Fruit fly (Drosophila melanogaster) whole organism, prepupa: ENCODE results near the gene Smyd3.
A peak's percentile ranks its signal among the peaks of the same experiment; 100 is the strongest.

Experiments
- Blimp-1 ChIP-seq: fragments of 200-800 bp; sonication (Bioruptor generic); optimal IDR thresholded peaks from 3 replicates; lab custom pipeline; 2017; ENCODE audit warnings: missing biosample characterization, missing genetic modification characterization, mild to moderate bottlenecking, moderate library complexity, missing genetic modification reagents
- CG10631 ChIP-seq: fragments of 200-800 bp; sonication (Bioruptor generic); optimal IDR thresholded peaks from 2 replicates; lab custom pipeline; 2016; ENCODE audit warnings: missing biosample characterization, missing genetic modification characterization
- CG10669 ChIP-seq: fragments of 200-800 bp; sonication (Bioruptor generic); optimal IDR thresholded peaks from 3 replicates; lab custom pipeline; 2018; ENCODE audit warnings: missing biosample characterization, mild to moderate bottlenecking, missing genetic modification characterization, moderate library complexity
- CG11762 ChIP-seq: fragments of 200-800 bp; sonication (Bioruptor generic); optimal IDR thresholded peaks from 3 replicates; lab custom pipeline; 2016; ENCODE audit warnings: missing biosample characterization, missing genetic modification characterization; ENCODE audit not compliant: insufficient read depth
- CG11902 ChIP-seq: fragments of 200-800 bp; sonication (Bioruptor generic); optimal IDR thresholded peaks from 3 replicates; lab custom pipeline; 2016; ENCODE audit warnings: missing biosample characterization, missing genetic modification characterization
- CG1621 ChIP-seq: fragments of 200-800 bp; sonication (Bioruptor generic); optimal IDR thresholded peaks from 3 replicates; lab custom pipeline; 2018; ENCODE audit warnings: missing biosample characterization, mild to moderate bottlenecking, missing genetic modification characterization
- CG16779 ChIP-seq: fragments of 200-800 bp; sonication (Bioruptor generic); optimal IDR thresholded peaks from 3 replicates; lab custom pipeline; 2017; ENCODE audit warnings: missing biosample characterization, mild to moderate bottlenecking, missing genetic modification characterization
- CG3032 ChIP-seq: fragments of 200-800 bp; optimal IDR thresholded peaks from 2 replicates; lab custom pipeline; 2019; ENCODE audit warnings: missing biosample characterization, mild to moderate bottlenecking, missing genetic modification characterization, moderate library complexity
- CG31627 ChIP-seq: fragments of 200-800 bp; sonication (Bioruptor generic); optimal IDR thresholded peaks from 3 replicates; lab custom pipeline; 2016; ENCODE audit warnings: missing biosample characterization, missing genetic modification characterization
- CG32006 ChIP-seq: fragments of 200-800 bp; sonication (Bioruptor generic); optimal IDR thresholded peaks from 3 replicates; lab custom pipeline; 2017; ENCODE audit warnings: missing biosample characterization, mild to moderate bottlenecking, missing genetic modification characterization
- CG34406 ChIP-seq: fragments of 200-800 bp; sonication (Bioruptor generic); optimal IDR thresholded peaks from 3 replicates; lab custom pipeline; 2016; ENCODE audit warnings: missing biosample characterization, missing genetic modification characterization
- CG3919 ChIP-seq: fragments of 200-800 bp; sonication (Bioruptor generic); optimal IDR thresholded peaks from 3 replicates; lab custom pipeline; 2016; ENCODE audit warnings: missing biosample characterization, missing genetic modification characterization
- CG4318 ChIP-seq: fragments of 200-800 bp; sonication (Bioruptor generic); optimal IDR thresholded peaks from 3 replicates; lab custom pipeline; 2017; ENCODE audit warnings: missing biosample characterization, mild to moderate bottlenecking, missing genetic modification characterization
- CG6163 ChIP-seq: fragments of 200-800 bp; sonication (Bioruptor generic); IDR thresholded peaks from 3 replicates; pipeline ENCODE4 v1.3.6; 2022; ENCODE audit warnings: missing biosample characterization, missing genetic modification characterization
- CG6276 ChIP-seq: fragments of 200-800 bp; sonication (Bioruptor generic); optimal IDR thresholded peaks from 2 replicates; lab custom pipeline; 2017; ENCODE audit warnings: missing biosample characterization, mild to moderate bottlenecking, missing genetic modification characterization
- CG6808 ChIP-seq: fragments of 200-800 bp; sonication (Bioruptor generic); optimal IDR thresholded peaks from 3 replicates; lab custom pipeline; 2017; ENCODE audit warnings: missing biosample characterization, missing genetic modification characterization, mild to moderate bottlenecking, moderate library complexity, missing genetic modification reagents
- CG6854 ChIP-seq: fragments of 200-800 bp; sonication (Bioruptor generic); optimal IDR thresholded peaks from 2 replicates; lab custom pipeline; 2017; ENCODE audit warnings: missing biosample characterization, mild to moderate bottlenecking, missing genetic modification characterization
- CG7368 ChIP-seq: fragments of 200-800 bp; sonication (Bioruptor generic); optimal IDR thresholded peaks from 3 replicates; lab custom pipeline; 2016; ENCODE audit warnings: missing biosample characterization, missing genetic modification characterization
- CG8119 ChIP-seq: fragments of 200-800 bp; sonication (Bioruptor generic); IDR thresholded peaks from 3 replicates; pipeline ENCODE4 v1.3.6; 2022; ENCODE audit warnings: missing biosample characterization, missing genetic modification characterization
- CG8319 ChIP-seq: fragments of 200-800 bp; sonication (Bioruptor generic); optimal IDR thresholded peaks from 3 replicates; lab custom pipeline; 2016; ENCODE audit warnings: missing biosample characterization, missing genetic modification characterization
- CG8632 ChIP-seq: fragments of 200-800 bp; sonication (Bioruptor generic); optimal IDR thresholded peaks from 3 replicates; lab custom pipeline; 2016; ENCODE audit warnings: missing biosample characterization, missing genetic modification characterization
- CG9139 ChIP-seq: fragments of 200-800 bp; sonication (Bioruptor generic); optimal IDR thresholded peaks from 3 replicates; lab custom pipeline; 2017; ENCODE audit warnings: missing biosample characterization, mild to moderate bottlenecking, missing genetic modification characterization
- Eip78C ChIP-seq: fragments of 200-800 bp; sonication (Bioruptor generic); peaks from one replicate; lab custom pipeline; 2016; ENCODE audit warnings: missing biosample characterization, missing genetic modification characterization
- Eip93F ChIP-seq: fragments of 200-800 bp; sonication (Bioruptor generic); optimal IDR thresholded peaks from 2 replicates; lab custom pipeline; 2016; ENCODE audit warnings: missing biosample characterization, mild to moderate bottlenecking, missing genetic modification characterization
- Ets21C ChIP-seq: fragments of 200-800 bp; sonication (Bioruptor generic); optimal IDR thresholded peaks from 3 replicates; lab custom pipeline; 2016; ENCODE audit warnings: missing biosample characterization, missing genetic modification characterization
- Ets96B ChIP-seq: fragments of 200-800 bp; optimal IDR thresholded peaks from 2 replicates; lab custom pipeline; 2019; ENCODE audit warnings: missing biosample characterization, mild to moderate bottlenecking, missing genetic modification characterization, moderate library complexity
- Gug ChIP-seq: fragments of 200-800 bp; sonication (Bioruptor generic); IDR thresholded peaks from 2 replicates; pipeline ENCODE4 v1.3.6; 2022; ENCODE audit warnings: missing biosample characterization, missing genetic modification characterization
- Hr38 ChIP-seq: sonication (Bioruptor generic); optimal IDR thresholded peaks from 2 replicates; lab custom pipeline; 2016; ENCODE audit warnings: missing biosample characterization, missing genetic modification characterization
- Lpt ChIP-seq: fragments of 200-800 bp; sonication (Bioruptor generic); optimal IDR thresholded peaks from 3 replicates; lab custom pipeline; 2016; ENCODE audit warnings: missing biosample characterization, missing genetic modification characterization
- Smox ChIP-seq: fragments of 200-800 bp; sonication (Bioruptor generic); optimal IDR thresholded peaks from 3 replicates; lab custom pipeline; 2016; ENCODE audit warnings: missing biosample characterization, missing genetic modification characterization
- Sox102F ChIP-seq: fragments of 200-800 bp; sonication (Bioruptor generic); optimal IDR thresholded peaks from 2 replicates; lab custom pipeline; 2016; ENCODE audit warnings: missing biosample characterization, mild to moderate bottlenecking, missing genetic modification characterization
- Sox14 ChIP-seq: fragments of 200-800 bp; sonication (Bioruptor generic); optimal IDR thresholded peaks from 3 replicates; lab custom pipeline; 2016; ENCODE audit warnings: missing biosample characterization, missing genetic modification characterization
- acj6 ChIP-seq: fragments of 200-800 bp; sonication (Bioruptor generic); optimal IDR thresholded peaks from 3 replicates; lab custom pipeline; 2016; ENCODE audit warnings: missing biosample characterization, missing genetic modification characterization
- cyc ChIP-seq: fragments of 200-800 bp; sonication (Bioruptor generic); optimal IDR thresholded peaks from 3 replicates; lab custom pipeline; 2016; ENCODE audit warnings: missing biosample characterization, missing genetic modification characterization
- dac ChIP-seq: fragments of 200-800 bp; sonication (Bioruptor generic); optimal IDR thresholded peaks from 2 replicates; lab custom pipeline; 2017; ENCODE audit warnings: missing biosample characterization, mild to moderate bottlenecking, missing genetic modification characterization
- dsx ChIP-seq: fragments of 200-800 bp; optimal IDR thresholded peaks from 3 replicates; lab custom pipeline; 2019; ENCODE audit warnings: missing biosample characterization, mild to moderate bottlenecking, missing genetic modification characterization, moderate library complexity; ENCODE audit not compliant: poor library complexity, severe bottlenecking
- eg ChIP-seq: fragments of 200-800 bp; sonication (Bioruptor generic); IDR thresholded peaks from 3 replicates; pipeline ENCODE4 v1.3.6; 2022; ENCODE audit warnings: missing biosample characterization, missing genetic modification characterization
- esn ChIP-seq: fragments of 200-800 bp; sonication (Bioruptor generic); optimal IDR thresholded peaks from 2 replicates; lab custom pipeline; 2016; ENCODE audit warnings: missing biosample characterization, mild to moderate bottlenecking, missing genetic modification characterization, moderate library complexity
- fd85E ChIP-seq: fragments of 200-800 bp; sonication (Bioruptor generic); optimal IDR thresholded peaks from 3 replicates; lab custom pipeline; 2016; ENCODE audit warnings: missing biosample characterization, missing genetic modification characterization
- fkh ChIP-seq: fragments of 200-800 bp; sonication (Bioruptor generic); optimal IDR thresholded peaks from 3 replicates; lab custom pipeline; 2017; ENCODE audit warnings: missing biosample characterization, mild to moderate bottlenecking, missing genetic modification characterization, moderate library complexity
- net ChIP-seq: fragments of 200-800 bp; sonication (Bioruptor generic); optimal IDR thresholded peaks from 3 replicates; lab custom pipeline; 2016; ENCODE audit warnings: missing biosample characterization, missing genetic modification characterization
- pdm3 ChIP-seq: fragments of 200-800 bp; sonication (Bioruptor generic); optimal IDR thresholded peaks from 3 replicates; lab custom pipeline; 2016; ENCODE audit warnings: missing biosample characterization, missing genetic modification characterization
- salr ChIP-seq, 2 experiments: fragments of 200-800 bp; sonication (Bioruptor generic); optimal IDR thresholded peaks; 3 replicates each; lab custom pipeline; 2016 to 2018; ENCODE audit warnings: missing biosample characterization in 2 of 2, missing genetic modification characterization in 2 of 2, mild to moderate bottlenecking in 1 of 2
- spab ChIP-seq: fragments of 200-800 bp; sonication (Bioruptor generic); optimal IDR thresholded peaks from 2 replicates; lab custom pipeline; 2017; ENCODE audit warnings: missing biosample characterization, mild to moderate bottlenecking, missing genetic modification characterization, missing genetic modification reagents
- ss ChIP-seq, 2 experiments: fragments of 200-800 bp; sonication (Bioruptor generic); optimal IDR thresholded peaks; 2 replicates in 1 of 2; 3 replicates in 1 of 2; lab custom pipeline; 2017 to 2018; ENCODE audit warnings: mild to moderate bottlenecking in 2 of 2, missing biosample characterization in 2 of 2, missing genetic modification characterization in 2 of 2, moderate library complexity in 1 of 2
- svp ChIP-seq: fragments of 200-800 bp; sonication (Bioruptor generic); peaks from one replicate; lab custom pipeline; 2016; ENCODE audit warnings: missing biosample characterization, missing genetic modification characterization
- topi ChIP-seq: fragments of 200-800 bp; sonication (Bioruptor generic); optimal IDR thresholded peaks from 3 replicates; lab custom pipeline; 2016; ENCODE audit warnings: missing biosample characterization, missing genetic modification characterization
- vri ChIP-seq: fragments of 200-800 bp; sonication (Bioruptor generic); optimal IDR thresholded peaks from 3 replicates; lab custom pipeline; 2016; ENCODE audit warnings: missing biosample characterization, mild to moderate bottlenecking, missing genetic modification characterization

Smyd3 gene

dm6 chrX:2590607-2591006 is 18.1 kb downstream of the Smyd3 start:
- TF ChIP-seq fkh (GFP tag; lab: Kevin White, UChicago) (peak; percentile 59), vri (GFP tag; lab: Kevin White, UChicago) (no peak), svp (GFP tag; lab: Kevin White, UChicago) (peak; percentile 68)

- TF ChIP-seq svp (GFP tag; lab: Kevin White, UChicago) = peak; percentile 97
- peak; percentile 43 to 54 for TF ChIP-seq ss (GFP tag; optimal IDR thresholded peaks at IDR 0.05; lab: Kevin White, UChicago)
- TF ChIP-seq CG6808 = peak; percentile 41
- TF ChIP-seq dac (GFP tag; lab: Kevin White, UChicago) = peak; percentile 94
- TF ChIP-seq CG8319 = peak; percentile 93
- peak; percentile 96 for TF ChIP-seq CG32006
- TF ChIP-seq CG31627 (GFP tag; lab: Kevin White, UChicago) = peak; percentile 97
- peak; percentile 78 for TF ChIP-seq CG10669
- peak; percentile 92 for TF ChIP-seq Lpt (GFP tag; lab: Kevin White, UChicago)
- TF ChIP-seq vri (GFP tag; lab: Kevin White, UChicago) = peak; percentile 93
- peak; percentile 94 for TF ChIP-seq acj6 (GFP tag; lab: Kevin White, UChicago)
- TF ChIP-seq Sox14 (GFP tag; lab: Kevin White, UChicago) = peak; percentile 94
- peak; percentile 64 for TF ChIP-seq dsx (GFP tag; lab: Kevin White, UChicago)
- peak; percentile 31 for TF ChIP-seq CG9139 (GFP tag; lab: Kevin White, UChicago)
- peak; percentile 92 for TF ChIP-seq Eip93F
- peak; percentile 96 for TF ChIP-seq pdm3 (GFP tag; lab: Kevin White, UChicago)
- peak; percentile 81 for TF ChIP-seq CG3032 (tag; lab: Kevin White, UChicago)
- peak; percentile 89 for TF ChIP-seq CG10631 (GFP tag; lab: Kevin White, UChicago)
- peak; percentile 77 for TF ChIP-seq Hr38 (GFP tag; lab: Kevin White, UChicago)
- TF ChIP-seq CG16779 (tag; lab: Kevin White, UChicago) = peak; percentile 73
- peak; percentile 65 for TF ChIP-seq spab (GFP tag; lab: Kevin White, UChicago)
- peak; percentile 93 for TF ChIP-seq CG8119 (GFP tag; lab: Robert Waterston, UW)
- TF ChIP-seq CG7368 (GFP tag; lab: Kevin White, UChicago) = peak; percentile 95
- TF ChIP-seq eg = peak; percentile 98
- TF ChIP-seq CG11762 (GFP tag; lab: Kevin White, UChicago) = peak; percentile 88
- TF ChIP-seq CG3919 (GFP tag; lab: Kevin White, UChicago) = peak; percentile 95
- TF ChIP-seq esn (GFP tag; lab: Kevin White, UChicago) = peak; percentile 95
- peak; percentile 97 for TF ChIP-seq Eip78C (GFP tag; lab: Kevin White, UChicago)
- peak; percentile 56 for TF ChIP-seq fd85E
- peak; percentile 64 to 82 for TF ChIP-seq salr (GFP tag; optimal IDR thresholded peaks at IDR 0.05; lab: Kevin White, UChicago)
- TF ChIP-seq topi (GFP tag; lab: Kevin White, UChicago) = peak; percentile 94
- TF ChIP-seq net (GFP tag; lab: Kevin White, UChicago) = peak; percentile 94
- TF ChIP-seq Ets21C (GFP tag; lab: Kevin White, UChicago) = peak; percentile 92
- peak; percentile 81 for TF ChIP-seq CG1621 (tag; lab: Kevin White, UChicago)
- TF ChIP-seq CG6163 (GFP tag; lab: Robert Waterston, UW) = peak; percentile 96
- TF ChIP-seq CG11902 = peak; percentile 92
- TF ChIP-seq CG8632 (GFP tag; lab: Kevin White, UChicago) = peak; percentile 85
- TF ChIP-seq Blimp-1 = peak; percentile 79
- TF ChIP-seq Ets96B (tag; lab: Kevin White, UChicago) = peak; percentile 77
- TF ChIP-seq Smox = peak; percentile 93
- peak; percentile 91 for TF ChIP-seq Sox102F (GFP tag; lab: Kevin White, UChicago)
- peak; percentile 78 for TF ChIP-seq CG6854
- peak; percentile 93 for TF ChIP-seq Gug (GFP tag; lab: Robert Waterston, UW)
- peak; percentile 93 for TF ChIP-seq CG34406 (GFP tag; lab: Kevin White, UChicago)
- TF ChIP-seq CG6276 (GFP tag; lab: Kevin White, UChicago) = peak; percentile 91
- peak; percentile 97 for TF ChIP-seq cyc (GFP tag; lab: Kevin White, UChicago)
- TF ChIP-seq CG4318 (GFP tag; lab: Kevin White, UChicago) = peak; percentile 93
Measured at dm6 chrX:2589446-2590038, 19.1 kb downstream of the Smyd3 start.
